Worm (Caenorhabditis elegans) whole organism, L4/young adult: Measurements from ENCODE around the gene egl-13.

Experiments
- W03F9.2 ChIP-seq: fragments of 150-350 bp; optimal IDR thresholded peaks from 2 replicates; lab custom pipeline; 2014; ENCODE audit warnings: missing biosample characterization, missing genetic modification characterization
- him-1 ChIP-seq: sonication (generic microtip); optimal IDR thresholded peaks from 2 replicates; lab custom pipeline; 2016; ENCODE audit warnings: missing genotype, missing genetic modification reagents, missing genetic modification characterization, missing compliant biosample characterization

- TF ChIP-seq him-1 (no peak), W03F9.2 (tag; lab: Kevin White, UChicago) (no peak)
These were observed 9.0 kb downstream of the egl-13 start for ce11 chrX:5672615-5673014.
